Worm (Caenorhabditis elegans): Measurements from ENCODE around the gene acdh-8.

- no peak for TF ChIP-seq ama-1 (optimal IDR thresholded peaks at IDR 0.05)
- no peak for TF ChIP-seq nhr-25 (tag; optimal IDR thresholded peaks at IDR 0.05)
- TF ChIP-seq crh-2 (tag; optimal IDR thresholded peaks at IDR 0.05) = peak; percentile 17
- no peak for TF ChIP-seq zag-1 (tag; optimal IDR thresholded peaks at IDR 0.05)
- TF ChIP-seq skn-1 (tag; optimal IDR thresholded peaks at IDR 0.05) = no peak
- no peak for TF ChIP-seq unc-62 (GFP tag; optimal IDR thresholded peaks at IDR 0.05)
- no peak for TF ChIP-seq mab-5 (tag; optimal IDR thresholded peaks at IDR 0.05)
Observed at ce11 chrII:5805303-5805702, 11.0 kb downstream of the acdh-8 start, which contains the start of gene K05F1.10.

Measured in whole organism, L2 larva.